Fruit fly (Drosophila melanogaster): ENCODE data around the gene CenG1A.

- TF ChIP-seq bab1 (GFP tag; optimal IDR thresholded peaks at IDR 0.05) (no peak), kay (GFP tag; ENCODE audit: borderline replicate concordance) (no peak), cnc (optimal IDR thresholded peaks at IDR 0.05) (peak in 1 of 2 experiments; percentile 37), CG7045 (GFP tag; optimal IDR thresholded peaks at IDR 0.05) (no peak), pad (GFP tag; optimal IDR thresholded peaks at IDR 0.05) (no peak), Hr96 (GFP tag; optimal IDR thresholded peaks at IDR 0.05) (no peak), Clk (GFP tag; optimal IDR thresholded peaks at IDR 0.05) (no peak), CG5204 (GFP tag; optimal IDR thresholded peaks at IDR 0.05) (no peak), Mnt (GFP tag; optimal IDR thresholded peaks at IDR 0.05) (peak; percentile 11)
These were observed 32.2 kb upstream of the CenG1A start, which contains the start of gene CAH1 for dm6 chr2L:13803032-13803661.

Measured in whole organism, adult.